Worm (Caenorhabditis elegans): ENCODE results near the gene srt-20.

DNA sequence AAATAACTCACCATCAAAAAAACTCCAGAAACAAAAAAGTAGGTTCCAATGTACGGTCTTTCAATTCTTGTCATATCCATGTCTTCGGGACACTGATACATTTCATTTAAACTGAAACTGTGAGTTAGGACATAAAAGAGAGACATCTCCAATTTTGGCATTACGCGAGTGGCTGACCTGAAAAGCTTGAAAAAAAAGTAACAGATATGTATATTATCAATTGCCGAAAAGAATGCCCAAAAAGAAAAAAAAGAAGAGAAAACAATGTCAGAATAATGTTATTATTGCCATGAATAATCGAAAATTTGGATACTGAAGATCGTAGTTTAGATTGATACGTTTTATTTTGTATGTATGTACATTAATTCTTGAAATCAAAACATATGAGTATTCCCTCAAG, 22.2 kb downstream of the srt-20 start, which contains the start of gene srt-14:
- TF ChIP-seq him-1 (tag; optimal IDR thresholded peaks at IDR 0.05) (no peak), dao-5 (tag; optimal IDR thresholded peaks at IDR 0.05) (no peak), W03F9.2 (tag; optimal IDR thresholded peaks at IDR 0.05) (no peak)

Data from whole organism, L4/young adult.